Fruit fly (Drosophila melanogaster) whole organism, embryonic: ENCODE results near the gene CG14273.

Source experiments
- CG15269 ChIP-seq: fragments of 200-800 bp; sonication (Bioruptor generic); optimal IDR thresholded peaks from 2 replicates; lab custom pipeline; 2018; ENCODE audit warnings: missing biosample characterization, mild to moderate bottlenecking, missing genetic modification characterization, moderate library complexity
- CG15514 ChIP-seq: fragments of 200-800 bp; sonication (Bioruptor generic); optimal IDR thresholded peaks from 3 replicates; lab custom pipeline; 2017; ENCODE audit warnings: missing biosample characterization, missing genetic modification characterization, mild to moderate bottlenecking, moderate library complexity, missing genetic modification reagents
- CG1603 ChIP-seq: fragments of 200-800 bp; sonication (Bioruptor generic); optimal IDR thresholded peaks from 2 replicates; lab custom pipeline; 2019; ENCODE audit warnings: missing biosample characterization, mild to moderate bottlenecking, missing genetic modification characterization, moderate library complexity
- CG1647 ChIP-seq: fragments of 200-800 bp; sonication (Bioruptor generic); optimal IDR thresholded peaks from 3 replicates; lab custom pipeline; 2016; ENCODE audit warnings: missing biosample characterization, missing genetic modification characterization
- CG16813 ChIP-seq: fragments of 200-800 bp; sonication (Bioruptor generic); IDR thresholded peaks from 3 replicates; pipeline ENCODE4 v1.3.6; 2022; ENCODE audit warnings: missing biosample characterization, missing genetic modification characterization; ENCODE audit not compliant: partially characterized antibody
- CG16815 ChIP-seq: fragments of 200-800 bp; sonication (Bioruptor generic); optimal IDR thresholded peaks from 3 replicates; lab custom pipeline; 2017; ENCODE audit warnings: missing biosample characterization, mild to moderate bottlenecking, missing genetic modification characterization
- CG17361 ChIP-seq: fragments of 200-800 bp; sonication (Bioruptor generic); IDR thresholded peaks from 3 replicates; pipeline ENCODE4 v1.3.6; 2022; ENCODE audit warnings: missing biosample characterization, missing genetic modification characterization
- CG17385 ChIP-seq: fragments of 200-800 bp; sonication (Bioruptor generic); optimal IDR thresholded peaks from 3 replicates; lab custom pipeline; 2018; ENCODE audit warnings: missing biosample characterization, mild to moderate bottlenecking, missing genetic modification characterization
- CG31224 ChIP-seq: fragments of 200-800 bp; sonication (Bioruptor generic); IDR thresholded peaks from 2 replicates; pipeline ENCODE4 v1.3.6; 2022; ENCODE audit warnings: missing biosample characterization, missing genetic modification characterization
- CG31388 ChIP-seq: fragments of 200-800 bp; sonication (Bioruptor generic); optimal IDR thresholded peaks from 2 replicates; lab custom pipeline; 2016; ENCODE audit warnings: missing biosample characterization, missing genetic modification characterization
- CG34224 ChIP-seq: fragments of 200-800 bp; sonication (Bioruptor generic); IDR thresholded peaks from 3 replicates; pipeline ENCODE4 v1.3.6; 2022; ENCODE audit warnings: missing biosample characterization, missing genetic modification characterization; ENCODE audit not compliant: partially characterized antibody
- CG4707 ChIP-seq: fragments of 200-800 bp; sonication (Bioruptor generic); optimal IDR thresholded peaks from 2 replicates; lab custom pipeline; 2018; ENCODE audit warnings: missing biosample characterization, mild to moderate bottlenecking, missing genetic modification characterization, moderate library complexity
- CG4854 ChIP-seq: fragments of 200-800 bp; sonication (Bioruptor generic); optimal IDR thresholded peaks from 2 replicates; lab custom pipeline; 2016; ENCODE audit warnings: missing biosample characterization, missing genetic modification characterization, inconsistent platforms
- CG7357 ChIP-seq: fragments of 200-800 bp; sonication (Bioruptor generic); IDR thresholded peaks from 3 replicates; pipeline ENCODE4 v1.3.6; 2022; ENCODE audit warnings: missing biosample characterization, missing genetic modification characterization
- CG7928 ChIP-seq: fragments of 200-800 bp; sonication (Bioruptor generic); optimal IDR thresholded peaks from 2 replicates; lab custom pipeline; 2017; ENCODE audit warnings: missing biosample characterization, mild to moderate bottlenecking, missing genetic modification characterization
- CG9215 ChIP-seq: fragments of 200-800 bp; sonication (Bioruptor generic); IDR thresholded peaks from 2 replicates; pipeline ENCODE4 v1.3.6; 2022; ENCODE audit warnings: missing biosample characterization, missing genetic modification characterization
- CG9876 ChIP-seq: fragments of 200-800 bp; sonication (Bioruptor generic); optimal IDR thresholded peaks from 2 replicates; lab custom pipeline; 2016; ENCODE audit warnings: missing biosample characterization, missing genetic modification characterization
- Camta ChIP-seq: fragments of 200-800 bp; sonication (Bioruptor generic); optimal IDR thresholded peaks from 2 replicates; lab custom pipeline; 2016; ENCODE audit warnings: missing biosample characterization, missing genetic modification characterization
- Dek ChIP-seq: fragments of 200-800 bp; sonication (Bioruptor generic); optimal IDR thresholded peaks from 3 replicates; lab custom pipeline; 2019; ENCODE audit warnings: missing biosample characterization, mild to moderate bottlenecking, missing genetic modification characterization, moderate library complexity
- Dll ChIP-seq: fragments of 200-800 bp; sonication (Bioruptor generic); IDR thresholded peaks from 4 replicates; pipeline ENCODE4 v1.3.6; 2022; ENCODE audit warnings: missing biosample characterization, missing genetic modification characterization; ENCODE audit not compliant: partially characterized antibody
- Dref ChIP-seq: fragments of 200-800 bp; sonication (Bioruptor generic); IDR thresholded peaks from 2 replicates; pipeline ENCODE4 v1.3.6; 2022; ENCODE audit warnings: missing biosample characterization, missing genetic modification characterization
- Gug ChIP-seq: fragments of 200-800 bp; sonication (Bioruptor generic); IDR thresholded peaks from 4 replicates; pipeline ENCODE4 v1.3.6; 2022; ENCODE audit warnings: missing biosample characterization, missing genetic modification characterization
- Hey ChIP-seq: fragments of 200-800 bp; sonication (Bioruptor generic); optimal IDR thresholded peaks from 3 replicates; lab custom pipeline; 2018; ENCODE audit warnings: missing biosample characterization, mild to moderate bottlenecking, missing genetic modification characterization
- Hr39 ChIP-seq: fragments of >200 bp; optimal IDR thresholded peaks from 2 replicates; lab custom pipeline; 2017
- Lhr ChIP-seq: fragments of 200-800 bp; sonication (Bioruptor generic); optimal IDR thresholded peaks from 3 replicates; lab custom pipeline; 2017; ENCODE audit warnings: mild to moderate bottlenecking, missing biosample characterization, missing genetic modification reagents, missing genetic modification characterization
- MESR4 ChIP-seq: fragments of 200-800 bp; sonication (Bioruptor generic); optimal IDR thresholded peaks from 2 replicates; lab custom pipeline; 2018; ENCODE audit warnings: missing biosample characterization, mild to moderate bottlenecking, missing genetic modification characterization, moderate library complexity
- Mes4 ChIP-seq: fragments of 200-800 bp; sonication (Bioruptor generic); optimal IDR thresholded peaks from 2 replicates; lab custom pipeline; 2016; ENCODE audit warnings: missing biosample characterization, missing genetic modification characterization
- Pdp1 ChIP-seq, 2 experiments: fragments of 200-800 bp; sonication (Bioruptor generic); optimal IDR thresholded peaks; 3 replicates each; lab custom pipeline; 2016; ENCODE audit warnings: missing biosample characterization in 2 of 2, missing genetic modification characterization in 2 of 2, mild to moderate bottlenecking in 1 of 2, moderate library complexity in 1 of 2
- Ravus ChIP-seq: fragments of 200-800 bp; sonication (Bioruptor generic); IDR thresholded peaks from 2 replicates; pipeline ENCODE4 v1.3.6; 2022; ENCODE audit warnings: missing biosample characterization, missing genetic modification characterization
- Side ChIP-seq: fragments of 200-800 bp; sonication (Bioruptor generic); optimal IDR thresholded peaks from 2 replicates; lab custom pipeline; 2016; ENCODE audit warnings: missing biosample characterization, missing genetic modification characterization
- Stat92E ChIP-seq, 3 experiments: fragments of >200 bp in 2 of 3; fragments of 200-800 bp in 1 of 3; sonication (Bioruptor generic) in 1 of 3; optimal IDR thresholded peaks; 2 replicates each; lab custom pipeline; 2017 to 2019; ENCODE audit warnings: missing biosample characterization in 3 of 3, missing genetic modification characterization in 3 of 3, mild to moderate bottlenecking in 1 of 3, moderate library complexity in 1 of 3
- dm ChIP-seq: fragments of 200-800 bp; sonication (Bioruptor generic); optimal IDR thresholded peaks from 3 replicates; lab custom pipeline; 2016; ENCODE audit warnings: missing biosample characterization, missing genetic modification characterization
- en ChIP-seq: fragments of 200-800 bp; sonication (Bioruptor generic); optimal IDR thresholded peaks from 2 replicates; lab custom pipeline; 2016; ENCODE audit warnings: missing biosample characterization, missing genetic modification characterization
- eyg ChIP-seq: fragments of 200-800 bp; sonication (Bioruptor generic); optimal IDR thresholded peaks from 3 replicates; lab custom pipeline; 2016; ENCODE audit warnings: missing biosample characterization, missing genetic modification characterization
- fd3F ChIP-seq: fragments of 200-800 bp; sonication (Bioruptor generic); optimal IDR thresholded peaks from 2 replicates; lab custom pipeline; 2018; ENCODE audit warnings: missing biosample characterization, mild to moderate bottlenecking, missing genetic modification characterization, moderate library complexity
- h ChIP-seq: fragments of >200 bp; optimal IDR thresholded peaks from 2 replicates; lab custom pipeline; 2017
- inv ChIP-seq: fragments of 200-800 bp; sonication (Bioruptor generic); IDR thresholded peaks from 2 replicates; pipeline ENCODE4 v1.3.6; 2022; ENCODE audit warnings: missing biosample characterization, missing genetic modification characterization; ENCODE audit not compliant: partially characterized antibody
- lola ChIP-seq, 3 experiments: fragments of >200 bp in 2 of 3; fragments of 200-800 bp in 1 of 3; sonication (Bioruptor generic) in 1 of 3; optimal IDR thresholded peaks; 2 replicates each; lab custom pipeline; 2017 to 2019; ENCODE audit warnings: missing biosample characterization in 3 of 3, missing genetic modification characterization in 3 of 3, mild to moderate bottlenecking in 1 of 3, moderate library complexity in 1 of 3
- org-1 ChIP-seq: fragments of 200-800 bp; sonication (Bioruptor generic); optimal IDR thresholded peaks from 2 replicates; lab custom pipeline; 2017; ENCODE audit warnings: missing biosample characterization, missing genetic modification characterization
- peb ChIP-seq: fragments of 200-800 bp; sonication (Bioruptor generic); IDR thresholded peaks from 2 replicates; pipeline ENCODE4 v1.3.6; 2022; ENCODE audit warnings: missing biosample characterization, missing genetic modification characterization
- phol ChIP-seq: fragments of 200-800 bp; sonication (Bioruptor generic); optimal IDR thresholded peaks from 3 replicates; lab custom pipeline; 2018; ENCODE audit warnings: missing biosample characterization, mild to moderate bottlenecking, missing genetic modification characterization, moderate library complexity
- pnt ChIP-seq: fragments of 200-800 bp; sonication (Bioruptor generic); optimal IDR thresholded peaks from 3 replicates; lab custom pipeline; 2016; ENCODE audit warnings: missing biosample characterization, missing genetic modification characterization
- pzg ChIP-seq: fragments of 200-800 bp; sonication (Bioruptor generic); optimal IDR thresholded peaks from 3 replicates; lab custom pipeline; 2018; ENCODE audit warnings: missing biosample characterization, mild to moderate bottlenecking, missing genetic modification characterization, moderate library complexity
- schlank ChIP-seq: fragments of 200-800 bp; sonication (Bioruptor generic); optimal IDR thresholded peaks from 2 replicates; lab custom pipeline; 2018; ENCODE audit warnings: missing biosample characterization, mild to moderate bottlenecking, missing genetic modification characterization
- sqz ChIP-seq: fragments of 200-800 bp; sonication (Bioruptor generic); optimal IDR thresholded peaks from 3 replicates; lab custom pipeline; 2018; ENCODE audit warnings: missing biosample characterization, mild to moderate bottlenecking, missing genetic modification characterization
- tll ChIP-seq, 2 experiments: fragments of 200-800 bp in 1 of 2; fragments of >200 bp in 1 of 2; sonication (Bioruptor generic) in 1 of 2; optimal IDR thresholded peaks; 2 replicates each; lab custom pipeline; 2017 to 2019; ENCODE audit warnings: missing biosample characterization in 2 of 2, missing genetic modification characterization in 2 of 2, mild to moderate bottlenecking in 1 of 2, moderate library complexity in 1 of 2
- trem ChIP-seq: fragments of 200-800 bp; optimal IDR thresholded peaks from 3 replicates; lab custom pipeline; 2019; ENCODE audit warnings: missing biosample characterization, mild to moderate bottlenecking, missing genetic modification characterization, moderate library complexity
- tup ChIP-seq: fragments of 200-800 bp; sonication (Bioruptor generic); optimal IDR thresholded peaks from 2 replicates; lab custom pipeline; 2016; ENCODE audit warnings: missing biosample characterization, mild to moderate bottlenecking, missing genetic modification characterization, moderate library complexity
- wdn ChIP-seq: fragments of 200-800 bp; sonication (Bioruptor generic); IDR thresholded peaks from 2 replicates; pipeline ENCODE4 v1.3.6; 2022; ENCODE audit warnings: missing biosample characterization, missing genetic modification characterization

Gene CG14273

DNA sequence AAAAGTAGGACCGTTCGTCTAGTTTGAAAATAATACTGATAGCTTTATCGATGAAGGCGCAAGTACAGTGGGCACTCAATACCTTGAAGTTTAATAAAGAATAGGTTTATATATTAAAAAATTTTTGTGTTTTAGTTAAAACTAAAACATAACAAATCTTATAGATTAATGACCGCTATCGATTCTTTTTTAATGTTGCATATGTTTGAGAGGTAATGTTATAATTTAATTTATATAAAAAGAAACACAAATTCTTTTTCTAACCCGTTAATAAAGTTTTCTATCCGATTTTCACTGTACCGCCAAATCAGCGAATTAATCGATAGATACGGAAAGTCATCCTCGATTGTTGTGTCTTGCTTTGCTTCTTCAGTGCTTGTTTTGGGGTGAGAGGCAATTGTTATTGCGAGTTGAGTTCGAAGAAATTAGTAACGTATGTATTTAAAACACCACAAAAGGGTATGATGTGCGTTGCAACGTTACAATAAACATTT lies 41.7 kb downstream of the CG14273 start, which contains the start of the genes Dad1 and CG13384 (continued):
- TF ChIP-seq CG9215 (GFP tag; lab: Robert Waterston, UW) (peak; percentile 94), schlank (peak; percentile 72), Dll (GFP tag; lab: Robert Waterston, UW) (peak; percentile 68; the same call in 3 of the 4 replicates), sqz (GFP tag; lab: Kevin White, UChicago) (peak; percentile 84), Camta (peak; percentile 56), CG9876 (GFP tag; lab: Kevin White, UChicago) (peak; percentile 1), dm (GFP tag; lab: Kevin White, UChicago) (peak; percentile 36), Ravus (peak; percentile 46), CG17361 (GFP tag; lab: Robert Waterston, UW) (peak; percentile 98), eyg (no peak), tll (GFP tag; optimal IDR thresholded peaks at IDR 0.05; lab: Kevin White, UChicago) (peak in 1 of 2 experiments; percentile 50), CG1647 (GFP tag; lab: Kevin White, UChicago) (peak; percentile 32), CG31388 (GFP tag; lab: Kevin White, UChicago) (peak; percentile 78), Side (GFP tag; lab: Kevin White, UChicago) (no peak), Hey (no peak), Mes4 (GFP tag; lab: Kevin White, UChicago) (peak; percentile 29), lola (GFP tag; optimal IDR thresholded peaks at IDR 0.05; lab: Kevin White, UChicago) (peak in 1 of 3 experiments; percentile 93), tup (GFP tag; lab: Kevin White, UChicago) (peak; percentile 45), CG15514 (GFP tag; lab: Kevin White, UChicago) (peak; percentile 89), Gug (GFP tag; lab: Robert Waterston, UW) (peak; percentile 78), Dref (GFP tag; lab: Robert Waterston, UW) (peak; percentile 61), Pdp1 (GFP tag; optimal IDR thresholded peaks at IDR 0.05; lab: Kevin White, UChicago) (peak; percentile 49 to 74), pnt (GFP tag; lab: Kevin White, UChicago) (no peak), CG7928 (GFP tag; lab: Kevin White, UChicago) (peak; percentile 60), CG7357 (GFP tag; lab: Robert Waterston, UW) (peak; percentile 87), peb (GFP tag; lab: Robert Waterston, UW) (peak; percentile 85), CG4854 (peak; percentile 75), Dek (peak; percentile 96), CG31224 (peak; percentile 85), Stat92E (GFP tag; optimal IDR thresholded peaks at IDR 0.05; lab: Kevin White, UChicago) (peak in 1 of 3 experiments; percentile 81), inv (GFP tag; lab: Robert Waterston, UW) (peak; percentile 47; the same call in 1 of the 2 replicates), phol (peak; percentile 94), Hr39 (no peak), h (lab: Kevin White, UChicago) (no peak), trem (tag; lab: Kevin White, UChicago) (peak; percentile 93), wdn (GFP tag; lab: Robert Waterston, UW) (peak; percentile 86), Lhr (peak; percentile 58), en (GFP tag; lab: Kevin White, UChicago) (no peak), org-1 (GFP tag; lab: Kevin White, UChicago) (peak; percentile 75), MESR4 (GFP tag; lab: Kevin White, UChicago) (no peak), pzg (peak; percentile 34), CG4707 (GFP tag; lab: Kevin White, UChicago) (peak; percentile 24), CG16813 (GFP tag; lab: Robert Waterston, UW) (peak; percentile 51; the same call in 1 of the 3 replicates), CG34224 (GFP tag; lab: Robert Waterston, UW) (peak; percentile 35; the same call in 2 of the 3 replicates), CG16815 (GFP tag; lab: Kevin White, UChicago) (peak; percentile 92), CG15269 (tag; lab: Kevin White, UChicago) (peak; percentile 96), fd3F (GFP tag; lab: Kevin White, UChicago) (peak; percentile 92), CG17385 (GFP tag; lab: Kevin White, UChicago) (peak; percentile 92), CG1603 (tag; lab: Kevin White, UChicago) (peak; percentile 33)
